Worm (Caenorhabditis elegans): Measurements from ENCODE around the gene Y54F10BM.22.

DNA sequence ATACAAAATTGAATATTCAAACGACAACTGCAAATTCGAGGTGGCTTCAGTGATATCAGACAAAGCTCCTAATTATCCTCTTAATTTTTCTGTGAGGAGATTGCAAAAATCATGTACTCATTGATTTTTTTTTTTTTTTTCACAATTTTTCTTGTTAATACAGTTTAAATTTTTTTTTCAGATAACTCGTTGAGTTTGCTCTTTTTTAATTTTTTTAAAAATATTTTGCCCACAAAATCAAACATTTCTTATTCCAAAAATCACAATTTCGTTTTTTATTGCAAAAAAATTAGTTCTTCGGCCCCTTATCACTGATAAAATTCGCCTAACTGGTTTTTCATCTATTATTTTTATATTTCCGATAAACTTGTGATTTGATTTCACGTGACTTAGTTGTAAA is 3.9 kb upstream of the Y54F10BM.22 start, which contains the start of gene Y54F10BM.21:
- TF ChIP-seq unc-62 (GFP tag; optimal IDR thresholded peaks at IDR 0.05) (no peak), egl-27 (tag; optimal IDR thresholded peaks at IDR 0.05) (no peak), alr-1 (tag; optimal IDR thresholded peaks at IDR 0.05) (no peak), elt-1 (tag; optimal IDR thresholded peaks at IDR 0.05) (no peak), ceh-82 (tag; optimal IDR thresholded peaks at IDR 0.05) (no peak), snpc-4 (tag; optimal IDR thresholded peaks at IDR 0.05) (no peak), ZK546.5 (tag; optimal IDR thresholded peaks at IDR 0.05) (no peak), zag-1 (tag; optimal IDR thresholded peaks at IDR 0.05) (no peak), nhr-237 (tag; optimal IDR thresholded peaks at IDR 0.05) (no peak), ztf-4 (tag; optimal IDR thresholded peaks at IDR 0.05) (no peak)
